Worm (Caenorhabditis elegans) whole organism, L3 larva: ENCODE data around the gene srlf-35.

Experiments used
- aly-2 ChIP-seq: fragments of 150-350 bp; optimal IDR thresholded peaks from 2 replicates; lab custom pipeline; 2014; ENCODE audit warnings: missing biosample characterization, missing genetic modification characterization
- ceh-28 ChIP-seq: fragments of 150-350 bp; optimal IDR thresholded peaks from 2 replicates; lab custom pipeline; 2014; ENCODE audit warnings: missing biosample characterization, missing genetic modification reagents, missing genetic modification characterization
- ceh-82 ChIP-seq: fragments of 150-350 bp; optimal IDR thresholded peaks from 2 replicates; lab custom pipeline; 2014; ENCODE audit warnings: missing biosample characterization, missing genetic modification characterization
- ceh-9 ChIP-seq: sonication (generic microtip); optimal IDR thresholded peaks from 2 replicates; lab custom pipeline; 2018; ENCODE audit warnings: missing biosample characterization, missing genetic modification characterization
- egl-27 ChIP-seq: sonication (generic microtip); optimal IDR thresholded peaks from 4 replicates; lab custom pipeline; 2017; ENCODE audit warnings: missing biosample characterization, missing genetic modification reagents, missing genetic modification characterization
- egl-5 ChIP-seq: fragments of 150-350 bp; optimal IDR thresholded peaks from 2 replicates; lab custom pipeline; 2017; ENCODE audit warnings: missing biosample characterization, missing genetic modification reagents, missing genetic modification characterization, inconsistent platforms
- elt-1 ChIP-seq: fragments of 150-350 bp; optimal IDR thresholded peaks from 2 replicates; lab custom pipeline; 2014; ENCODE audit warnings: missing biosample characterization, missing genetic modification characterization
- elt-2 ChIP-seq: sonication (generic microtip); optimal IDR thresholded peaks from 2 replicates; lab custom pipeline; 2016; ENCODE audit warnings: missing genetic modification reagents, mild to moderate bottlenecking, missing genetic modification characterization, missing compliant biosample characterization
- elt-3 ChIP-seq, 3 experiments: fragments of 150-350 bp in 1 of 3; sonication (generic microtip) in 2 of 3; optimal IDR thresholded peaks; 2 replicates in 2 of 3; 4 replicates in 1 of 3; lab custom pipeline; 2014 to 2017; ENCODE audit warnings: missing biosample characterization in 3 of 3, missing genetic modification characterization in 3 of 3
- eor-1 ChIP-seq, 2 experiments: fragments of 150-350 bp; optimal IDR thresholded peaks; 2 replicates each; lab custom pipeline; 2014 to 2018; ENCODE audit warnings: missing biosample characterization in 2 of 2, missing genetic modification characterization in 2 of 2
- fkh-10 ChIP-seq: sonication (generic microtip); optimal IDR thresholded peaks from 2 replicates; lab custom pipeline; 2017; ENCODE audit warnings: missing biosample characterization, missing genetic modification reagents, missing genetic modification characterization
- fkh-2 ChIP-seq: fragments of 150-350 bp; optimal IDR thresholded peaks from 2 replicates; lab custom pipeline; 2014; ENCODE audit warnings: missing biosample characterization, missing genetic modification reagents, missing genetic modification characterization
- fos-1 ChIP-seq: fragments of 150-350 bp; optimal IDR thresholded peaks from 2 replicates; lab custom pipeline; 2014; ENCODE audit warnings: missing biosample characterization, missing genetic modification characterization
- hmg-11 ChIP-seq: sonication (generic microtip); optimal IDR thresholded peaks from 2 replicates; lab custom pipeline; 2016; ENCODE audit warnings: missing genetic modification characterization, missing compliant biosample characterization
- lin-15B ChIP-seq: fragments of 150-350 bp; optimal IDR thresholded peaks from 2 replicates; lab custom pipeline; 2014; ENCODE audit warnings: missing biosample characterization, missing genetic modification characterization
- mdl-1 ChIP-seq: fragments of 150-350 bp; optimal IDR thresholded peaks from 2 replicates; lab custom pipeline; 2014; ENCODE audit warnings: missing biosample characterization, missing genetic modification characterization
- mml-1 ChIP-seq: fragments of 150-350 bp; sonication (generic microtip); optimal IDR thresholded peaks from 3 replicates; lab custom pipeline; 2014; ENCODE audit warnings: missing biosample characterization, missing genetic modification characterization
- nhr-11 ChIP-seq: fragments of 150-350 bp; optimal IDR thresholded peaks from 2 replicates; lab custom pipeline; 2014; ENCODE audit warnings: missing biosample characterization, missing genetic modification characterization
- nhr-23 ChIP-seq: fragments of 150-350 bp; optimal IDR thresholded peaks from 2 replicates; lab custom pipeline; 2014; ENCODE audit warnings: missing biosample characterization, missing genetic modification reagents, missing genetic modification characterization
- nhr-237 ChIP-seq: fragments of 150-350 bp; optimal IDR thresholded peaks from 2 replicates; lab custom pipeline; 2014; ENCODE audit warnings: missing biosample characterization, missing genetic modification characterization
- nhr-25 ChIP-seq: sonication (generic microtip); optimal IDR thresholded peaks from 2 replicates; lab custom pipeline; 2017; ENCODE audit warnings: missing biosample characterization, missing genetic modification characterization
- nhr-43 ChIP-seq: sonication (generic microtip); optimal IDR thresholded peaks from 2 replicates; lab custom pipeline; 2016; ENCODE audit warnings: mild to moderate bottlenecking, missing genetic modification characterization, missing compliant biosample characterization; ENCODE audit not compliant: poor library complexity, severe bottlenecking
- nhr-67 ChIP-seq: fragments of 150-350 bp; optimal IDR thresholded peaks from 2 replicates; lab custom pipeline; 2014; ENCODE audit warnings: missing biosample characterization, missing genetic modification characterization
- nhr-76 ChIP-seq: fragments of 150-350 bp; sonication (generic microtip); optimal IDR thresholded peaks from 5 replicates; lab custom pipeline; 2014; ENCODE audit warnings: missing biosample characterization, missing genetic modification characterization
- nhr-77 ChIP-seq: fragments of 150-350 bp; optimal IDR thresholded peaks from 2 replicates; lab custom pipeline; 2014; ENCODE audit warnings: missing biosample characterization, missing genetic modification characterization
- pha-4 ChIP-seq: fragments of 150-350 bp; optimal IDR thresholded peaks from 2 replicates; lab custom pipeline; 2014; ENCODE audit warnings: missing biosample characterization, missing genetic modification reagents, missing genetic modification characterization
- pqm-1 ChIP-seq: fragments of 150-350 bp; optimal IDR thresholded peaks from 2 replicates; lab custom pipeline; 2017; ENCODE audit warnings: missing biosample characterization, missing genetic modification characterization, inconsistent platforms
- skn-1 ChIP-seq: fragments of 150-350 bp; optimal IDR thresholded peaks from 2 replicates; lab custom pipeline; 2014; ENCODE audit warnings: missing biosample characterization, missing genetic modification characterization
- snpc-4 ChIP-seq: fragments of 150-350 bp; optimal IDR thresholded peaks from 2 replicates; lab custom pipeline; 2014; ENCODE audit warnings: missing biosample characterization, missing genetic modification characterization
- unc-39 ChIP-seq: sonication (generic microtip); optimal IDR thresholded peaks from 4 replicates; lab custom pipeline; 2017; ENCODE audit warnings: missing biosample characterization, missing genetic modification characterization
- unc-62 ChIP-seq: fragments of 150-350 bp; sonication (generic microtip); optimal IDR thresholded peaks from 4 replicates; lab custom pipeline; 2014; ENCODE audit warnings: missing biosample characterization, missing genetic modification reagents, missing genetic modification characterization
- zag-1 ChIP-seq: fragments of 150-350 bp; optimal IDR thresholded peaks from 2 replicates; lab custom pipeline; 2014; ENCODE audit warnings: missing biosample characterization, missing genetic modification characterization
- ztf-11 ChIP-seq: fragments of 150-350 bp; optimal IDR thresholded peaks from 2 replicates; lab custom pipeline; 2014; ENCODE audit warnings: missing biosample characterization, missing genetic modification characterization

The srlf-35 gene

ce11 chrV:497399-497798 lies 6.4 kb upstream of the srlf-35 start, which contains the start of gene T01G6.1:
TSS of gene T01G6.1 (plus strand) at chrV:497699.
- TF ChIP-seq ceh-82 (tag; lab: Kevin White, UChicago) (no peak), elt-1 (tag; lab: Kevin White, UChicago) (no peak), nhr-77 (tag; lab: Kevin White, UChicago) (no peak), mdl-1 (tag; lab: Kevin White, UChicago) (no peak)
- TF ChIP-seq, all 47 proteins: peak for 0

ce11 chrV:500535-500934 lies 3.3 kb upstream of the srlf-35 start:
- no peak for TF ChIP-seq unc-39
- TF ChIP-seq nhr-76 (tag; lab: Kevin White, UChicago): no peak
- TF ChIP-seq ceh-9 (tag; lab: Kevin White, UChicago): no peak
- TF ChIP-seq fos-1 (tag; lab: Kevin White, UChicago): no peak
- no peak for TF ChIP-seq mdl-1 (tag; lab: Kevin White, UChicago)
- no peak for TF ChIP-seq fkh-10 (GFP tag; lab: Kevin White, UChicago)
- TF ChIP-seq elt-2 (tag; lab: Kevin White, UChicago): no peak
- no peak for TF ChIP-seq mml-1 (tag; lab: Kevin White, UChicago)
- no peak for TF ChIP-seq nhr-23 (tag; lab: Kevin White, UChicago)
- no peak for TF ChIP-seq egl-5 (tag; lab: Kevin White, UChicago)
- TF ChIP-seq fkh-2 (tag; lab: Kevin White, UChicago): no peak
- TF ChIP-seq pqm-1 (tag; lab: Kevin White, UChicago): no peak
- no peak for TF ChIP-seq egl-27 (tag; lab: Kevin White, UChicago)
- no peak for TF ChIP-seq aly-2 (tag; lab: Kevin White, UChicago)

ce11 chrV:501230-501629 lies 2.6 kb upstream of the srlf-35 start, which contains the start of gene str-256:
TSS of gene str-256 (minus strand) at chrV:501330.
- no peak for TF ChIP-seq nhr-77 (tag; lab: Kevin White, UChicago)

ce11 chrV:502803-503273 lies 990 bp upstream of the srlf-35 start, which contains the start of gene T01G6.10:
TSS of gene T01G6.10 (minus strand) at chrV:503223.
- no peak for TF ChIP-seq hmg-11
- no peak for TF ChIP-seq nhr-76 (tag; lab: Kevin White, UChicago)
- TF ChIP-seq nhr-23 (tag; lab: Kevin White, UChicago): no peak
- TF ChIP-seq, all 47 proteins: peak for 0

ce11 chrV:505191-505590 lies 1.4 kb downstream of the srlf-35 start, which contains the start of gene srlf-19:
TSS of gene srlf-19 (plus strand) at chrV:505491.
- TF ChIP-seq nhr-43 (tag; lab: Kevin White, UChicago): no peak
- no peak for TF ChIP-seq skn-1 (tag; lab: Kevin White, UChicago)
- no peak for TF ChIP-seq ceh-82 (tag; lab: Kevin White, UChicago)
- no peak for TF ChIP-seq fkh-10 (GFP tag; lab: Kevin White, UChicago)
- TF ChIP-seq elt-1 (tag; lab: Kevin White, UChicago): no peak
- no peak for TF ChIP-seq unc-62 (GFP tag; lab: Kevin White, UChicago)
- no peak for TF ChIP-seq ceh-28 (tag; lab: Kevin White, UChicago)
- no peak for TF ChIP-seq ztf-11 (tag; lab: Kevin White, UChicago)
- no peak for TF ChIP-seq nhr-77 (tag; lab: Kevin White, UChicago)
- no peak for TF ChIP-seq pha-4
- TF ChIP-seq nhr-25 (tag; lab: Kevin White, UChicago): no peak
- no peak for TF ChIP-seq elt-3 (tag; optimal IDR thresholded peaks at IDR 0.05; lab: Kevin White, UChicago)
- TF ChIP-seq nhr-11: no peak
- no peak for TF ChIP-seq zag-1
- no peak for TF ChIP-seq nhr-67 (tag; lab: Kevin White, UChicago)
- no peak for TF ChIP-seq fos-1 (tag; lab: Kevin White, UChicago)
- TF ChIP-seq aly-2 (tag; lab: Kevin White, UChicago): no peak
- no peak for TF ChIP-seq hmg-11
- no peak for TF ChIP-seq egl-27 (tag; lab: Kevin White, UChicago)
- TF ChIP-seq lin-15B (tag; lab: Kevin White, UChicago): no peak

- no peak for TF ChIP-seq aly-2 (tag; lab: Kevin White, UChicago)
- no peak for TF ChIP-seq snpc-4 (tag; lab: Kevin White, UChicago)
- no peak for TF ChIP-seq ztf-11 (tag; lab: Kevin White, UChicago)
- no peak for TF ChIP-seq pha-4
- TF ChIP-seq nhr-237 (tag; lab: Kevin White, UChicago): no peak
- no peak for TF ChIP-seq egl-5 (tag; lab: Kevin White, UChicago)
- no peak for TF ChIP-seq elt-2 (tag; lab: Kevin White, UChicago)
- TF ChIP-seq hmg-11: no peak
- TF ChIP-seq eor-1 (tag; optimal IDR thresholded peaks at IDR 0.05; lab: Kevin White, UChicago): no peak
- TF ChIP-seq unc-39: no peak
- no peak for TF ChIP-seq ceh-9 (tag; lab: Kevin White, UChicago)
- no peak for TF ChIP-seq zag-1
- TF ChIP-seq fos-1 (tag; lab: Kevin White, UChicago): no peak
- no peak for TF ChIP-seq elt-1 (tag; lab: Kevin White, UChicago)
Observed at ce11 chrV:512420-512819, 8.6 kb downstream of the srlf-35 start, which contains the start of gene srh-37. TSS of gene srh-37 (minus strand) at chrV:512520.
